Worm (Caenorhabditis elegans) whole organism, early embryonic: ENCODE data around the gene lag-1.

Experiments
- B0310.2 ChIP-seq: sonication (generic microtip); optimal IDR thresholded peaks from 2 replicates; lab custom pipeline; 2016; ENCODE audit warnings: mild to moderate bottlenecking, missing genetic modification characterization, missing compliant biosample characterization
- F13C5.2 ChIP-seq: sonication (generic microtip); optimal IDR thresholded peaks from 2 replicates; lab custom pipeline; 2017; ENCODE audit warnings: mild to moderate bottlenecking, missing genetic modification characterization, inconsistent platforms, missing compliant biosample characterization
- aly-1 ChIP-seq: sonication (generic microtip); optimal IDR thresholded peaks from 2 replicates; lab custom pipeline; 2016; ENCODE audit warnings: missing genetic modification characterization, missing compliant biosample characterization
- ama-1 ChIP-seq: fragments of 150-350 bp; optimal IDR thresholded peaks from 2 replicates; lab custom pipeline; 2014
- ceh-13 ChIP-seq: fragments of 200-800 bp; sonication (Bioruptor generic); optimal IDR thresholded peaks from 2 replicates; lab custom pipeline; 2018; ENCODE audit warnings: mild to moderate bottlenecking, missing genetic modification characterization, missing compliant biosample characterization
- ceh-36 ChIP-seq: sonication (generic microtip); optimal IDR thresholded peaks from 2 replicates; lab custom pipeline; 2016; ENCODE audit warnings: missing genetic modification characterization, inconsistent platforms, missing compliant biosample characterization
- ets-7 ChIP-seq: sonication (generic microtip); optimal IDR thresholded peaks from 2 replicates; lab custom pipeline; 2016; ENCODE audit warnings: missing genotype, missing genetic modification characterization, missing compliant biosample characterization
- flt-1 ChIP-seq: fragments of 200-800 bp; sonication (Bioruptor generic); IDR thresholded peaks from 2 replicates; pipeline ENCODE4 v1.3.6; 2022; ENCODE audit warnings: missing genetic modification characterization, missing compliant biosample characterization
- hmbx-1 ChIP-seq: sonication (generic microtip); optimal IDR thresholded peaks from 2 replicates; lab custom pipeline; 2016; ENCODE audit warnings: mild to moderate bottlenecking, missing genetic modification characterization, missing compliant biosample characterization
- hmg-4 ChIP-seq: fragments of 200-800 bp; sonication (Bioruptor generic); optimal IDR thresholded peaks from 2 replicates; lab custom pipeline; 2018; ENCODE audit warnings: mild to moderate bottlenecking, missing genetic modification characterization, missing compliant biosample characterization
- hnd-1 ChIP-seq: sonication (generic microtip); optimal IDR thresholded peaks from 2 replicates; lab custom pipeline; 2016; ENCODE audit warnings: missing genetic modification characterization, missing compliant biosample characterization
- pes-1 ChIP-seq: fragments of 200-800 bp; sonication (Bioruptor generic); IDR thresholded peaks from 2 replicates; pipeline ENCODE4 v1.3.6; 2022; ENCODE audit warnings: missing genetic modification reagents, missing genetic modification characterization, missing compliant biosample characterization
- scrt-1 ChIP-seq: fragments of 200-800 bp; sonication (Bioruptor generic); IDR thresholded peaks from 2 replicates; pipeline ENCODE4 v1.3.6; 2022; ENCODE audit warnings: missing genetic modification characterization, missing compliant biosample characterization
- sea-1 ChIP-seq: fragments of 200-800 bp; sonication (Bioruptor generic); conservative IDR thresholded peaks from 2 replicates; pipeline ENCODE4 v1.3.6; 2022; ENCODE audit warnings: missing genetic modification characterization, missing compliant biosample characterization
- tbx-11 ChIP-seq: fragments of 200-800 bp; sonication (Bioruptor generic); IDR thresholded peaks from 2 replicates; pipeline ENCODE4 v1.3.6; 2022; ENCODE audit warnings: missing genetic modification characterization, missing compliant biosample characterization
- tbx-37 ChIP-seq: fragments of 200-800 bp; sonication (Bioruptor generic); conservative IDR thresholded peaks from 2 replicates; pipeline ENCODE4 v1.3.6; 2022; ENCODE audit warnings: missing genetic modification reagents, missing genetic modification characterization, missing compliant biosample characterization
- tra-4 ChIP-seq: sonication (generic microtip); optimal IDR thresholded peaks from 2 replicates; lab custom pipeline; 2017; ENCODE audit warnings: missing genetic modification characterization, missing compliant biosample characterization

Gene lag-1

DNA sequence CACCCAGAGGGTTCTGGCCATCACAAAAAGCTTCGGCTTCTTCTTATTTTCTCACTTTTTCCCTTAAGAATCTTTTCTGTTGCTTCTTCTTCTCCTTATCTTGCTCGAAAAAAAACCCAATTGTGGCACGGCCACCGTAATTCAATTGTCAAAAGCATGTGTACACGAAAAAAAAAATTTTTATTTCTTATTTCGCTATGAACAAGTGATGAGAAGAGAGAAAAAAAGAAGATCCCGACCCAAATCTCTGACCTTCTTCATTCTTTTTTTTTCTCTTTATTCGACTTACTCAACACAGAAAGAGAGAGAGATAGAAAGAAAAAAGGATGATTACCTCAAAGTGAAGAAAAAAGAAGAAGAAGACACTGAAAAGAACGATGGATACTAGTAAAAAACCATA lies 34.3 kb upstream of the lag-1 start:
- TF ChIP-seq sea-1 (GFP tag; lab: Robert Waterston, UW) (no peak), ama-1 (no peak), ceh-36 (tag; lab: Kevin White, UChicago) (no peak), aly-1 (tag; lab: Kevin White, UChicago) (no peak), flt-1 (GFP tag; lab: Robert Waterston, UW) (no peak), B0310.2 (tag; lab: Kevin White, UChicago) (no peak), F13C5.2 (tag; lab: Kevin White, UChicago) (no peak), hmg-4 (GFP tag; lab: Kevin White, UChicago) (no peak), ceh-13 (GFP tag; lab: Kevin White, UChicago) (no peak), hmbx-1 (tag; lab: Kevin White, UChicago) (no peak), tbx-37 (GFP tag; lab: Robert Waterston, UW) (no peak), pes-1 (GFP tag; lab: Robert Waterston, UW) (no peak), tbx-11 (no peak), ets-7 (no peak), scrt-1 (GFP tag; lab: Robert Waterston, UW) (no peak), hnd-1 (no peak), tra-4 (tag; lab: Kevin White, UChicago) (no peak)

DNA sequence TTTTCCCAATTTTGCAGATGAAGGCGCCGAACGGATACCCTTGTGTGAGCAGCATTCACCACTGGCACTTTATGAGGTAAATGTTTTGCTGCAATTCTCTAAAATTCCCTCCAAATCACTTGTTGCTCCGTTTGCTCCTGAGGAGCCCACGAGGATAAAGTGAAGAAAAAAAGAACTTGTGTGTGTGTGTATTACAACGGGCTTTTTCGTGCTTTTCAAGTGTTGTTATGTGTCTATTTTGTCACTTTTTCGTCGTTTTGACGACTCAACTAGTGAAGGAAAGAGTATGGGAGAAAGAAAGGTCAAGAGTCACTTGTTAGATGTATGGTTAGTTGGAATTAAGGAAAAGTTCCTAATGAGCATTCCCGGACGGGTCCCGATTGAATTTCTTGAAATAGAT lies 33.1 kb upstream of the lag-1 start:
- TF ChIP-seq tbx-37 (GFP tag; lab: Robert Waterston, UW) (no peak), ets-7 (no peak), B0310.2 (tag; lab: Kevin White, UChicago) (no peak), F13C5.2 (tag; lab: Kevin White, UChicago) (no peak)

DNA sequence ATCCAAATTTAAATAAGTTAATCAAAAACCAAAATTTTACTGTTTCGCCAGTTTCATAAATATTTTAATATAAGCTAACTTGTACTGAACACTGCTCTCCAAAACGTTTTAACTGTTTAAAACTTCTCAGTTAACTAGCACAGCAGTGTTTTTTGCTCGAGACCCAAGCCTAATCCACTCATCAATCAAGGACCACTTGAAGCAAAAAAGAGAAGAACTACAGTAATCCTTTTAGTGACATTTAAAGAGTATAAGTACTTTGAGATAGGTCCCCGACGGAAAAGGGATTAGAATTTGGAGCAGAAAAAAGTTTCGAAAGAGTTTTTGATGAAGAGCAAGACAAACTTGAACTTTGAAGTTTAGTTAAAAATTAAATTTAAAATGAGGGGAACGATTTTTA lies 30.6 kb upstream of the lag-1 start:
- TF ChIP-seq tra-4 (tag; lab: Kevin White, UChicago), result no peak
- TF ChIP-seq tbx-11, result no peak
- TF ChIP-seq hmbx-1 (tag; lab: Kevin White, UChicago), result no peak
- no peak for TF ChIP-seq flt-1 (GFP tag; lab: Robert Waterston, UW)
- TF ChIP-seq ama-1, result no peak
- no peak for TF ChIP-seq pes-1 (GFP tag; lab: Robert Waterston, UW)
- TF ChIP-seq hnd-1, result no peak
- no peak for TF ChIP-seq sea-1 (GFP tag; lab: Robert Waterston, UW)
- no peak for TF ChIP-seq F13C5.2 (tag; lab: Kevin White, UChicago)
- TF ChIP-seq B0310.2 (tag; lab: Kevin White, UChicago), result no peak
- TF ChIP-seq ceh-13 (GFP tag; lab: Kevin White, UChicago), result no peak
- TF ChIP-seq tbx-37 (GFP tag; lab: Robert Waterston, UW), result no peak
- no peak for TF ChIP-seq ceh-36 (tag; lab: Kevin White, UChicago)
- TF ChIP-seq scrt-1 (GFP tag; lab: Robert Waterston, UW), result no peak
- TF ChIP-seq aly-1 (tag; lab: Kevin White, UChicago), result no peak

DNA sequence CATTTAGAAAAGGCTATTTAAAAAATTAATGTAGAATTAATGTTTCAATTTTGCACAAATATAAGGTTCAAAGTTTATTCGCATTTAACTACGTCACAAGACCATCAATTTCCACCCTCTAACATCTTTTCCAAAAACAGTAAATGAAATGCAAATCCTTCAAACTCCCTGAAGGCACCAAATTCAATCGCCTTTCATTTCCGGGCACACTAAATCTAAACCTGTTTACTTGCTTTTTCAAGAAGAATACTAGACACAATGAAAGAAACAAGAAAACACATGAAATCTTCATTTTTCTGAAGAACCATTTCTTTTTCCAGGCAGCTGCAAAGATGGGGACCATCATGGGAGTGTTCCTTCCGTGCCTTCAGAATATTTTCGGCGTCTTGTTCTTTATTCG lies 30.0 kb upstream of the lag-1 start:
- no peak for TF ChIP-seq tbx-11

DNA sequence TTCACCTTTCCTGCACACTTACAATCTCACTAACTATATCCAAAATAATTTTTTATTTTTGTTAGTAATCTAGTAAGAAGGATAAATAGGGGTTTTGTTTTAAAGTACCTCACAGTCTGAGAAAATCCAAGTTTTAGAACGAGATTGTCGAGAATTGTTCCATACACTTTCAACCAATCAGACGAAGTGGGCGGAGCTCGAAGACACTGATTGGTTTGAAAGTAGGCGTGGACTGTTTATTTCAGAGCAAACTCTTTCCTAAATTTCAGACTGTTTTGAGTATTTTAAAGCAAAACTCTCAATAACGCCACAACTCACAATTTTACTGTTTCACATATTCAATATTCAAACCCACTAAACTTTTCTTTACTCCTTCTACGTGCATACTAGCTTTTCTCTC lies 24.2 kb upstream of the lag-1 start:
- TF ChIP-seq ceh-36 (tag; lab: Kevin White, UChicago) (no peak), tbx-37 (GFP tag; lab: Robert Waterston, UW) (no peak), sea-1 (GFP tag; lab: Robert Waterston, UW) (no peak), tbx-11 (no peak), hmbx-1 (tag; lab: Kevin White, UChicago) (no peak), hnd-1 (no peak), pes-1 (GFP tag; lab: Robert Waterston, UW) (no peak), F13C5.2 (tag; lab: Kevin White, UChicago) (no peak), B0310.2 (tag; lab: Kevin White, UChicago) (no peak), flt-1 (GFP tag; lab: Robert Waterston, UW) (no peak), ceh-13 (GFP tag; lab: Kevin White, UChicago) (no peak), scrt-1 (GFP tag; lab: Robert Waterston, UW) (no peak), tra-4 (tag; lab: Kevin White, UChicago) (no peak), ama-1 (no peak), hmg-4 (GFP tag; lab: Kevin White, UChicago) (no peak), aly-1 (tag; lab: Kevin White, UChicago) (no peak)

DNA sequence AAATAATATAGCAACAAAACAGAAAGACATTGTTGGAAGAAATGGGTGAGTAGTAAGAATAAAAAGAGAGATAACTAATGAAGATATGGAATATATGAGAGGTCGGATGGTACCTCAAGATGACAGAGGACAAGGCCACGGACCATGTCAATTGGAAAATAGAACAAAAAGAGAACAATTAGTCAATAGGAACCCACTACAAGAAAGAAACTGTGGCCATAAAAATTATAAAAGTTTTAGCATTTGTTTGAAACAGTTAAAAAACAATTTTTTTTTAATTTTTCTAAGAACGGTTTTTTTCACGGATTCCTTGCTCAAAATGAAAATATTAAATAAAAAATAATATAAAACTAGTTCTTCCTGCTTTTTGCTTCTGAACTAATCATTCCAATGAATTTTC lies 19.1 kb upstream of the lag-1 start, which contains the start of gene cpg-20:
Gene cpg-20 (minus strand): TSS at position 101 of the 400 bp plus-strand sequence.
- TF ChIP-seq ama-1 (no peak), ceh-36 (tag; lab: Kevin White, UChicago) (no peak), flt-1 (GFP tag; lab: Robert Waterston, UW) (no peak), ceh-13 (GFP tag; lab: Kevin White, UChicago) (no peak), hmg-4 (GFP tag; lab: Kevin White, UChicago) (no peak), hmbx-1 (tag; lab: Kevin White, UChicago) (no peak), hnd-1 (no peak), tra-4 (tag; lab: Kevin White, UChicago) (no peak), F13C5.2 (tag; lab: Kevin White, UChicago) (no peak), tbx-11 (no peak)

DNA sequence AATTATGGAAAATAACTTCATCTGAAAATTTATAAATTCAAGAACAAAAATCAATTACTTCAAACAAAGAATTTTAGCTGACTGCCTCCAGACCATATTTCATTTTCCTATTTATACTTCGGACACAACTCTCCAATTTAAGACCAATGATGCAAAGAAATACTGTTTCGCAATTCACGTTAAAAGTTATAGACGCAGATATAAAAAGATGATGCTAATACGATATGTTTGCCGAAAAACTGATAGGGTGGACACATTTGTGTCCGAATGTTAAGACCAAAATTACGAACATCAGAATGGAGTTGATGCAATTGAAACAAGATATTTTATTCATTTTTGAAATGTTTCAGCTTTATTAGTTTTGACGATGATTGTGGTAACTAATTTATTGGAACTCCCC lies 15.3 kb upstream of the lag-1 start, which contains the start of gene ugt-19:
Gene ugt-19 (minus strand): TSS at position 28 of the 400 bp plus-strand sequence.
- TF ChIP-seq hnd-1, result no peak
- TF ChIP-seq ets-7, result no peak

DNA sequence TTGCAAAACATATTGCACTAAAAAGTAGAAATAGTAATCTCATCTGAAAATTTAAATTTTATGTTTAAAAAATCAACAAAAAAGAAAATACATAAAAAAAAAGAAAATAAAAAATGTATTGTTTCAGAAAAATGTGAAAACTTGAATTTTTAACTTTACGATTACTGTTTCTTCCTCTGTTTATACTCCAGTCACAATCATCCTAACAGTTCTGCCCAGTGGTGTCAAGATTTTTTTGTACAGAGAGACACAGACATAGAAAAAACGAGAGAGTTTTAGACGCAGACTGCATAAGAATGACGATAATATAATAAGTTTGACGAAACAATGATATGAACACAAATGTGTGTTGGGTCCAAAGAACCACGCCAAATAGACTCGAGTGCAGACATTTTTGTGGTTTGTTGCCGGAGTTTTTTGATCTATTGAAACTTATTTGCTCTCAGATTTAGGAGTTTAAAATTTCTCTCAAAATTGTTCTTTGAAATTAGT lies 11.6 kb upstream of the lag-1 start, which contains the start of gene ugt-20:
Gene ugt-20 (minus strand): TSS at position 51 of the 492 bp plus-strand sequence.
- no peak for TF ChIP-seq B0310.2 (tag; lab: Kevin White, UChicago)
- TF ChIP-seq sea-1 (GFP tag; lab: Robert Waterston, UW), result no peak
- no peak for TF ChIP-seq tbx-11
- no peak for TF ChIP-seq tra-4 (tag; lab: Kevin White, UChicago)
- TF ChIP-seq tbx-37 (GFP tag; lab: Robert Waterston, UW), result no peak
- TF ChIP-seq flt-1 (GFP tag; lab: Robert Waterston, UW), result no peak
- no peak for TF ChIP-seq aly-1 (tag; lab: Kevin White, UChicago)
- TF ChIP-seq hmg-4 (GFP tag; lab: Kevin White, UChicago), result no peak
- TF ChIP-seq ceh-36 (tag; lab: Kevin White, UChicago), result no peak
- TF ChIP-seq F13C5.2 (tag; lab: Kevin White, UChicago), result no peak
- no peak for TF ChIP-seq pes-1 (GFP tag; lab: Robert Waterston, UW)
- no peak for TF ChIP-seq ceh-13 (GFP tag; lab: Kevin White, UChicago)
